Fruit fly (Drosophila melanogaster) whole organism, embryonic: ENCODE results near the gene CG18179.

Experiments used
- Asciz ChIP-seq: fragments of 200-800 bp; sonication (Bioruptor generic); optimal IDR thresholded peaks from 2 replicates; lab custom pipeline; 2017; ENCODE audit warnings: missing biosample characterization, mild to moderate bottlenecking, missing genetic modification characterization, missing genetic modification reagents
- CG10209 ChIP-seq: fragments of 200-800 bp; sonication (Bioruptor generic); optimal IDR thresholded peaks from 3 replicates; lab custom pipeline; 2017; ENCODE audit warnings: missing biosample characterization, mild to moderate bottlenecking, missing genetic modification characterization, missing genetic modification reagents
- CG17385 ChIP-seq: fragments of 200-800 bp; sonication (Bioruptor generic); optimal IDR thresholded peaks from 3 replicates; lab custom pipeline; 2018; ENCODE audit warnings: missing biosample characterization, mild to moderate bottlenecking, missing genetic modification characterization
- Camta ChIP-seq: fragments of 200-800 bp; sonication (Bioruptor generic); optimal IDR thresholded peaks from 2 replicates; lab custom pipeline; 2016; ENCODE audit warnings: missing biosample characterization, missing genetic modification characterization
- Rfx ChIP-seq: fragments of 200-800 bp; sonication (Bioruptor generic); IDR thresholded peaks from 2 replicates; pipeline ENCODE4 v1.3.6; 2022; ENCODE audit warnings: missing biosample characterization, missing genetic modification characterization
- Sox102F ChIP-seq: fragments of 200-800 bp; sonication (Bioruptor generic); optimal IDR thresholded peaks from 2 replicates; lab custom pipeline; 2018; ENCODE audit warnings: missing biosample characterization, mild to moderate bottlenecking, missing genetic modification characterization, moderate library complexity
- fd96Cb ChIP-seq: fragments of 200-800 bp; sonication (Bioruptor generic); optimal IDR thresholded peaks from 2 replicates; lab custom pipeline; 2018; ENCODE audit warnings: missing biosample characterization, mild to moderate bottlenecking, missing genetic modification characterization, moderate library complexity
- fru ChIP-seq: fragments of >200 bp; optimal IDR thresholded peaks from 2 replicates; lab custom pipeline; 2017
- ham ChIP-seq: fragments of 200-800 bp; sonication (Bioruptor generic); IDR thresholded peaks from 2 replicates; pipeline ENCODE4 v1.3.6; 2022; ENCODE audit warnings: missing biosample characterization, missing genetic modification characterization
- pfk ChIP-seq: fragments of 200-800 bp; sonication (Bioruptor generic); optimal IDR thresholded peaks from 2 replicates; lab custom pipeline; 2018; ENCODE audit warnings: missing biosample characterization, mild to moderate bottlenecking, missing genetic modification characterization, moderate library complexity
- psq ChIP-seq: fragments of 200-800 bp; sonication (Bioruptor generic); optimal IDR thresholded peaks from 2 replicates; lab custom pipeline; 2017; ENCODE audit warnings: missing biosample characterization, missing genetic modification characterization
- tap ChIP-seq: fragments of 200-800 bp; optimal IDR thresholded peaks from 3 replicates; lab custom pipeline; 2019; ENCODE audit warnings: missing biosample characterization, mild to moderate bottlenecking, missing genetic modification characterization, moderate library complexity
- vnd ChIP-seq: fragments of 200-800 bp; sonication (Bioruptor generic); IDR thresholded peaks from 3 replicates; pipeline ENCODE4 v1.3.6; 2022; ENCODE audit warnings: missing biosample characterization, missing genetic modification characterization; ENCODE audit not compliant: partially characterized antibody

DNA sequence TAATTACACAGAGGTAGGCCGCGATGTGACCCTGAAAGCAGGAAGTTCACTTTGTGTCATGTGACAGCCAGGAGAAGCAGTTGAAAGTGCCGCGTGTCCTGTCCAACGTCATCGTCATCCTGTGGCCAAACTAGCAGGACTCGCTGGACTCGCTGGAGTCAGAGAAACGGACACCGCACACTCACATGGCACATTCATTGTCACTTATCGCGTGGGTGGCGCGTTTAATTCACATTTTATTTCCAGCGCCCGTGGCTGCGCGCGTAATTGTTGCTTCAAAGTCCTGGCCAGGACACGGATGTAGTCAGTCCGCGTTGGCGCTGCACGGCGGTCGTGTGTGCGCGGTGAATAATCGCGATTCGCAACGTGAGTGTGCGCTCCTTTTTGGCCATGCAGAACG, 41.6 kb upstream of the CG18179 start, which contains the start of gene Tmc:
- TF ChIP-seq Rfx (GFP tag; lab: Robert Waterston, UW) (no peak), vnd (GFP tag; lab: Robert Waterston, UW) (no peak), pfk (GFP tag; lab: Kevin White, UChicago) (no peak), CG17385 (GFP tag; lab: Kevin White, UChicago) (no peak), Sox102F (GFP tag; lab: Kevin White, UChicago) (no peak), tap (tag; lab: Kevin White, UChicago) (no peak), Camta (GFP tag; lab: Kevin White, UChicago) (no peak), fd96Cb (tag; lab: Kevin White, UChicago) (no peak), fru (lab: Kevin White, UChicago) (no peak), Asciz (no peak), CG10209 (GFP tag; lab: Kevin White, UChicago) (no peak), psq (GFP tag; lab: Kevin White, UChicago) (no peak), ham (GFP tag; lab: Robert Waterston, UW) (no peak)
